Worm (Caenorhabditis elegans): ENCODE results near the gene odr-10.

ce11 chrX:6905581-6905980 is 39.8 kb upstream of the odr-10 start:
- TF ChIP-seq nhr-28 (tag; optimal IDR thresholded peaks at IDR 0.05) (peak; percentile 77), nhr-111 (GFP tag; optimal IDR thresholded peaks at IDR 0.05) (no peak), ama-1 (optimal IDR thresholded peaks at IDR 0.05) (no peak), daf-16 (GFP tag; optimal IDR thresholded peaks at IDR 0.05) (no peak), daf-16 (tag; optimal IDR thresholded peaks at IDR 0.05) (peak; percentile 78), egl-27 (tag; optimal IDR thresholded peaks at IDR 0.05) (no peak), nhr-10 (tag; optimal IDR thresholded peaks at IDR 0.05) (no peak), Y75B8A.6 (GFP tag; IDR thresholded peaks at IDR 0.05) (no peak), tag-97 (GFP tag; IDR thresholded peaks at IDR 0.05) (no peak), madf-5 (GFP tag; IDR thresholded peaks at IDR 0.05) (no peak)

All from whole organism, L4 larva.